In genomic region chr3R:21155931-21156488, dm6 we compare ENCODE assay signal across 5 fruit fly cellular contexts.
TF ChIP-seq lines count a peak whose summit lies in the region.

No protein-coding gene starts in this region.

- peak; percentile 27 for TF ChIP-seq CTCF in whole organism, embryonic (GFP tag; optimal IDR thresholded peaks at IDR 0.05; lab: Kevin White, UChicago)

TF ChIP-seq in whole organism, adult, 20 proteins besides CTCF, POLR2A, EP300 and RAD21:
- no peak for TF ChIP-seq Mnt (GFP tag; optimal IDR thresholded peaks at IDR 0.05; lab: Kevin White, UChicago)
- TF ChIP-seq CG1620 (GFP tag; optimal IDR thresholded peaks at IDR 0.05; lab: Kevin White, UChicago): peak; percentile 9
- peak; percentile 13 for TF ChIP-seq tj (GFP tag; optimal IDR thresholded peaks at IDR 0.05; lab: Kevin White, UChicago)
- no peak for TF ChIP-seq cic (GFP tag; optimal IDR thresholded peaks at IDR 0.05; lab: Kevin White, UChicago)
- peak; percentile 12 for TF ChIP-seq CG7101 (tag; optimal IDR thresholded peaks at IDR 0.05; lab: Kevin White, UChicago)
- peak; percentile 8 for TF ChIP-seq toe (GFP tag; optimal IDR thresholded peaks at IDR 0.05; lab: Kevin White, UChicago)
- peak; percentile 27 for TF ChIP-seq CG5204 (GFP tag; optimal IDR thresholded peaks at IDR 0.05; lab: Kevin White, UChicago)
- TF ChIP-seq CG33017 (tag; optimal IDR thresholded peaks at IDR 0.05; lab: Kevin White, UChicago): no peak
- TF ChIP-seq CG11617 (GFP tag; optimal IDR thresholded peaks at IDR 0.05; lab: Kevin White, UChicago): no peak
- TF ChIP-seq bab1 (GFP tag; optimal IDR thresholded peaks at IDR 0.05; lab: Kevin White, UChicago): peak; percentile 29
- TF ChIP-seq CG14711 (tag; optimal IDR thresholded peaks at IDR 0.05; lab: Kevin White, UChicago): peak; percentile 13

TF ChIP-seq in whole organism, embryonic, 481 proteins besides CTCF, POLR2A, EP300 and RAD21 (continues in another document):
- TF ChIP-seq Opbp (GFP tag; IDR thresholded peaks at IDR 0.05; lab: Robert Waterston, UW; ENCODE audit: partially characterized antibody) (peak; percentile 53; the same call in 2 of the 3 replicates), disco-r (GFP tag; optimal IDR thresholded peaks at IDR 0.05; lab: Kevin White, UChicago) (no peak), Lpt (GFP tag; optimal IDR thresholded peaks at IDR 0.05; lab: Kevin White, UChicago) (no peak), mld (GFP tag; IDR thresholded peaks at IDR 0.05; lab: Robert Waterston, UW; ENCODE audit: partially characterized antibody) (no peak), CG13775 (GFP tag; optimal IDR thresholded peaks at IDR 0.05; lab: Kevin White, UChicago) (no peak), croc (GFP tag; conservative IDR thresholded peaks at IDR 0.05; lab: Robert Waterston, UW) (no peak), grau (tag; optimal IDR thresholded peaks at IDR 0.05; lab: Kevin White, UChicago) (peak; percentile 8), CG17385 (GFP tag; optimal IDR thresholded peaks at IDR 0.05; lab: Kevin White, UChicago) (no peak), CG11456 (GFP tag; IDR thresholded peaks at IDR 0.05; lab: Robert Waterston, UW) (no peak), Bteb2 (GFP tag; optimal IDR thresholded peaks at IDR 0.05; lab: Kevin White, UChicago) (no peak), Lim3 (GFP tag; IDR thresholded peaks at IDR 0.05; lab: Robert Waterston, UW) (no peak), amos (GFP tag; IDR thresholded peaks at IDR 0.05; lab: Robert Waterston, UW; ENCODE audit: partially characterized antibody) (no peak; the same call in 1 of the 2 replicates), Mrtf (GFP tag; IDR thresholded peaks at IDR 0.05; lab: Robert Waterston, UW) (no peak), CG7963 (GFP tag; IDR thresholded peaks at IDR 0.05; lab: Robert Waterston, UW; ENCODE audit: partially characterized antibody) (no peak; the same call in 2 of the 3 replicates), run (tag; optimal IDR thresholded peaks at IDR 0.05; lab: Kevin White, UChicago) (no peak), lbe (GFP tag; optimal IDR thresholded peaks at IDR 0.05; lab: Kevin White, UChicago) (no peak), cad (GFP tag; optimal IDR thresholded peaks at IDR 0.05; lab: Kevin White, UChicago) (no peak), bowl (GFP tag; IDR thresholded peaks at IDR 0.05; lab: Robert Waterston, UW) (no peak), CG3838 (GFP tag; optimal IDR thresholded peaks at IDR 0.05; lab: Kevin White, UChicago) (no peak), CG8089 (GFP tag; optimal IDR thresholded peaks at IDR 0.05; lab: Kevin White, UChicago) (no peak)

TF ChIP-seq in whole organism, prepupa, 60 proteins besides CTCF, POLR2A, EP300 and RAD21:
- TF ChIP-seq CG31627 (GFP tag; optimal IDR thresholded peaks at IDR 0.05; lab: Kevin White, UChicago): peak; percentile 26
- no peak for TF ChIP-seq CG8119 (GFP tag; IDR thresholded peaks at IDR 0.05; lab: Robert Waterston, UW)
- TF ChIP-seq svp (GFP tag; lab: Kevin White, UChicago): peak; percentile 74
- peak; percentile 3 for TF ChIP-seq lz (GFP tag; optimal IDR thresholded peaks at IDR 0.05; lab: Kevin White, UChicago)
- peak; percentile 6 for TF ChIP-seq CG8632 (GFP tag; optimal IDR thresholded peaks at IDR 0.05; lab: Kevin White, UChicago)

TF ChIP-seq in whole organism, pupa, 21 proteins besides CTCF, POLR2A, EP300 and RAD21:
- TF ChIP-seq Pif1B (GFP tag; optimal IDR thresholded peaks at IDR 0.05; lab: Kevin White, UChicago) (peak; percentile 27), D1 (tag; optimal IDR thresholded peaks at IDR 0.05; lab: Kevin White, UChicago) (no peak), fd96Ca (GFP tag; IDR thresholded peaks at IDR 0.05; lab: Robert Waterston, UW) (no peak), gl (tag; optimal IDR thresholded peaks at IDR 0.05; lab: Kevin White, UChicago) (no peak), CG4496 (GFP tag; IDR thresholded peaks at IDR 0.05; lab: Robert Waterston, UW) (no peak), Pif1A (GFP tag; optimal IDR thresholded peaks at IDR 0.05; lab: Kevin White, UChicago) (peak; percentile 12), CG34367 (tag; optimal IDR thresholded peaks at IDR 0.05; lab: Kevin White, UChicago) (no peak), CG10348 (GFP tag; IDR thresholded peaks at IDR 0.05; lab: Robert Waterston, UW) (no peak)

TF ChIP-seq in whole organism, wandering third instar larva, 38 proteins besides CTCF, POLR2A, EP300 and RAD21:
- TF ChIP-seq Hnf4 (GFP tag; optimal IDR thresholded peaks at IDR 0.05; lab: Kevin White, UChicago) (peak; percentile 16), dl (GFP tag; optimal IDR thresholded peaks at IDR 0.05; lab: Kevin White, UChicago; ENCODE audit: insufficient read depth in 1 of 2, partially characterized antibody in 2 of 2) (peak in 1 of 2 experiments; percentile 5), OdsH (GFP tag; optimal IDR thresholded peaks at IDR 0.05; lab: Kevin White, UChicago) (no peak), br (GFP tag; optimal IDR thresholded peaks at IDR 0.05; lab: Kevin White, UChicago) (no peak), usp (GFP tag; optimal IDR thresholded peaks at IDR 0.05; lab: Kevin White, UChicago) (no peak), h (GFP tag; optimal IDR thresholded peaks at IDR 0.05; lab: Kevin White, UChicago) (peak; percentile 13), brk (GFP tag; optimal IDR thresholded peaks at IDR 0.05; lab: Kevin White, UChicago) (no peak), Rel (GFP tag; optimal IDR thresholded peaks at IDR 0.05; lab: Kevin White, UChicago) (no peak), Rel (tag; optimal IDR thresholded peaks at IDR 0.05; lab: Kevin White, UChicago) (peak; percentile 29), Dif (GFP tag; optimal IDR thresholded peaks at IDR 0.05; lab: Kevin White, UChicago; ENCODE audit: partially characterized antibody) (peak; percentile 83)
